Worm (Caenorhabditis elegans) whole organism, early embryonic: ENCODE measurements around the gene hgap-2.

ENCODE experiments used
- ama-1 ChIP-seq: fragments of 150-350 bp; optimal IDR thresholded peaks from 2 replicates; lab custom pipeline; 2014
- ceh-13 ChIP-seq: fragments of 200-800 bp; sonication (Bioruptor generic); optimal IDR thresholded peaks from 2 replicates; lab custom pipeline; 2018; ENCODE audit warnings: mild to moderate bottlenecking, missing genetic modification characterization, missing compliant biosample characterization
- hmbx-1 ChIP-seq: sonication (generic microtip); optimal IDR thresholded peaks from 2 replicates; lab custom pipeline; 2016; ENCODE audit warnings: mild to moderate bottlenecking, missing genetic modification characterization, missing compliant biosample characterization
- hnd-1 ChIP-seq: sonication (generic microtip); optimal IDR thresholded peaks from 2 replicates; lab custom pipeline; 2016; ENCODE audit warnings: missing genetic modification characterization, missing compliant biosample characterization
- sea-1 ChIP-seq: fragments of 200-800 bp; sonication (Bioruptor generic); conservative IDR thresholded peaks from 2 replicates; pipeline ENCODE4 v1.3.6; 2022; ENCODE audit warnings: missing genetic modification characterization, missing compliant biosample characterization
- tra-4 ChIP-seq: sonication (generic microtip); optimal IDR thresholded peaks from 2 replicates; lab custom pipeline; 2017; ENCODE audit warnings: missing genetic modification characterization, missing compliant biosample characterization

DNA sequence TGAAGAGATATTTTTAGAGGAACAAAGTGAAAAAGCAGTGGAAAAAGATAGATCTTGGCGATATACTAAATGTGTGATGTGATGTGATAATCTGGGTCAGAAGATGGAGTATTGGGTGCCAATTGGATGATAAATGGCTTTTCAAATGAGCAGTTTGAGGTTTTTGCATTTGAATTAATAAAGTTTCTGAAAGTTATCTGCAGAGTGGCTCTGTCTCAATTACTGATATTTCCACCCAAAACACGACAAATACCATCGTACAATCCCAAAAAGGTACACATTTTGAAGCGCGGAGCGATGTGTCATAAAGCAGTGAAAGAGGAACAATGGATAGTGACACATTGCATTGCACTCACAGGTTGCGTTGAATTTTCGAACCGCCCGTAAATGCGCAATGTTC, 45.2 kb downstream of the hgap-2 start:
- TF ChIP-seq tra-4 (tag; lab: Kevin White, UChicago): no peak
- no peak for TF ChIP-seq ceh-13 (GFP tag; lab: Kevin White, UChicago)
- TF ChIP-seq hmbx-1 (tag; lab: Kevin White, UChicago): no peak
- no peak for TF ChIP-seq ama-1 (lab: Kevin White, UChicago)
- no peak for TF ChIP-seq sea-1 (GFP tag; lab: Robert Waterston, UW)
- TF ChIP-seq hnd-1 (tag; lab: Kevin White, UChicago): no peak
